Fruit fly (Drosophila melanogaster): ENCODE data around the gene Srrm1.
A peak's percentile ranks its signal among the peaks of the same experiment; 100 is the strongest.

Gene Srrm1

dm6 chr3L:13041292-13042067 is 4.9 kb downstream of the Srrm1 start, which contains the start of gene RpS4 (continued):
- TF ChIP-seq MBD-R2 (GFP tag; IDR thresholded peaks at IDR 0.05) (peak; percentile 51), psq (GFP tag; optimal IDR thresholded peaks at IDR 0.05) (peak; percentile 64), Mrtf (GFP tag; IDR thresholded peaks at IDR 0.05) (peak; percentile 73), B-H2 (GFP tag; optimal IDR thresholded peaks at IDR 0.05) (peak; percentile 98), org-1 (GFP tag; optimal IDR thresholded peaks at IDR 0.05) (peak; percentile 90), CG6175 (GFP tag; IDR thresholded peaks at IDR 0.05) (peak; percentile 77), chif (GFP tag; optimal IDR thresholded peaks at IDR 0.05) (peak; percentile 76 to 77), Aef1 (GFP tag; IDR thresholded peaks at IDR 0.05) (peak; percentile 72; the same call in 2 of the 3 replicates), Sin3A (optimal IDR thresholded peaks at IDR 0.05) (no peak), Stat92E (GFP tag; optimal IDR thresholded peaks at IDR 0.05) (peak in 1 of 3 experiments; percentile 83), Rfx (GFP tag; IDR thresholded peaks at IDR 0.05) (peak; percentile 93), Bdp1 (GFP tag; optimal IDR thresholded peaks at IDR 0.05) (peak; percentile 81), Nf-YA (GFP tag; IDR thresholded peaks at IDR 0.05) (peak; percentile 74), Ets97D (GFP tag; optimal IDR thresholded peaks at IDR 0.05) (peak; percentile 99), zen2 (GFP tag; IDR thresholded peaks at IDR 0.05; ENCODE audit: partially characterized antibody) (no peak), sr (GFP tag; IDR thresholded peaks at IDR 0.05) (peak; percentile 92), CG6272 (GFP tag; IDR thresholded peaks at IDR 0.05) (peak; percentile 76), trem (tag; optimal IDR thresholded peaks at IDR 0.05) (peak; percentile 66), Oaz (GFP tag; IDR thresholded peaks at IDR 0.05) (peak; percentile 66), Camta (GFP tag; optimal IDR thresholded peaks at IDR 0.05) (peak; percentile 79), Dad (GFP tag; optimal IDR thresholded peaks at IDR 0.05) (peak; percentile 79), Abd-B (GFP tag; optimal IDR thresholded peaks at IDR 0.05) (peak; percentile 86), CG3163 (GFP tag; optimal IDR thresholded peaks at IDR 0.05) (peak; percentile 62), twi (tag; optimal IDR thresholded peaks at IDR 0.05) (peak; percentile 62), CG8924 (tag; optimal IDR thresholded peaks at IDR 0.05) (peak; percentile 73), ase (GFP tag; IDR thresholded peaks at IDR 0.05) (peak; percentile 83), Awh (GFP tag; IDR thresholded peaks at IDR 0.05) (peak; percentile 92), kah (GFP tag; optimal IDR thresholded peaks at IDR 0.05) (peak; percentile 91), HLHmδ (GFP tag; optimal IDR thresholded peaks at IDR 0.05) (peak; percentile 100), prd (optimal IDR thresholded peaks at IDR 0.05) (no peak), prd (GFP tag; IDR thresholded peaks at IDR 0.05) (peak; percentile 73), Trl (optimal IDR thresholded peaks at IDR 0.05) (no peak), Trl (GFP tag; optimal IDR thresholded peaks at IDR 0.05) (peak; percentile 89), CG3281 (GFP tag; optimal IDR thresholded peaks at IDR 0.05) (peak; percentile 95), otp (GFP tag; IDR thresholded peaks at IDR 0.05) (peak; percentile 92), CG8765 (GFP tag; IDR thresholded peaks at IDR 0.05) (peak; percentile 62; the same call in 1 of the 2 replicates), Sry-δ (GFP tag; optimal IDR thresholded peaks at IDR 0.05) (peak; percentile 54), wek (GFP tag; optimal IDR thresholded peaks at IDR 0.05) (peak; percentile 99), CG12769 (tag; optimal IDR thresholded peaks at IDR 0.05) (peak; percentile 86), knrl (GFP tag; IDR thresholded peaks at IDR 0.05; ENCODE audit: partially characterized antibody) (peak; percentile 46; the same call in 1 of the 3 replicates), nerfin-1 (tag; optimal IDR thresholded peaks at IDR 0.05) (peak; percentile 80), CG14014 (GFP tag; IDR thresholded peaks at IDR 0.05) (peak; percentile 89), btn (GFP tag; optimal IDR thresholded peaks at IDR 0.05) (peak; percentile 84), nerfin-2 (GFP tag; IDR thresholded peaks at IDR 0.05; ENCODE audit: partially characterized antibody) (no peak), run (tag; optimal IDR thresholded peaks at IDR 0.05) (peak; percentile 89), mam (GFP tag; optimal IDR thresholded peaks at IDR 0.05) (peak; percentile 84), CG3847 (GFP tag; IDR thresholded peaks at IDR 0.05) (peak; percentile 85), crol (GFP tag; IDR thresholded peaks at IDR 0.05) (peak; percentile 40), Ssrp (tag; optimal IDR thresholded peaks at IDR 0.05) (peak; percentile 42), tll (GFP tag; optimal IDR thresholded peaks at IDR 0.05) (peak; percentile 32 to 33)
